Comparison of ENCODE assay signal across 7 worm cellular contexts in genomic region chrX:4899623-4900022, ce11.
TF ChIP-seq lines count a peak whose summit lies in the region.

No protein-coding gene starts in this region.

TF ChIP-seq in whole organism, L1 larva, 84 proteins besides CTCF, POLR2A, EP300 and RAD21 (continues in another document):
- TF ChIP-seq isw-1 (GFP tag; IDR thresholded peaks at IDR 0.05; lab: Robert Waterston, UW): peak; percentile 54
- TF ChIP-seq lsy-2 (tag; optimal IDR thresholded peaks at IDR 0.05; lab: Kevin White, UChicago): peak in 1 of 2 experiments; percentile 3
- TF ChIP-seq pag-3 (tag; optimal IDR thresholded peaks at IDR 0.05; lab: Kevin White, UChicago; ENCODE audit: borderline replicate concordance, insufficient read depth): no peak
- TF ChIP-seq elt-2 (tag; optimal IDR thresholded peaks at IDR 0.05; lab: Kevin White, UChicago): peak; percentile 2
- TF ChIP-seq lin-14 (GFP tag; optimal IDR thresholded peaks at IDR 0.05; lab: Kevin White, UChicago): peak; percentile 93
- TF ChIP-seq nhr-28 (tag; optimal IDR thresholded peaks at IDR 0.05; lab: Kevin White, UChicago): no peak
- peak; percentile 16 for TF ChIP-seq zip-4 (GFP tag; optimal IDR thresholded peaks at IDR 0.05; lab: Kevin White, UChicago)
- TF ChIP-seq fkh-4 (tag; optimal IDR thresholded peaks at IDR 0.05; lab: Kevin White, UChicago; ENCODE audit: borderline replicate concordance): no peak
- TF ChIP-seq nhr-20 (tag; optimal IDR thresholded peaks at IDR 0.05; lab: Kevin White, UChicago): peak; percentile 1
- TF ChIP-seq C16A3.4 (tag; optimal IDR thresholded peaks at IDR 0.05; lab: Kevin White, UChicago): no peak
- no peak for TF ChIP-seq efl-1 (optimal IDR thresholded peaks at IDR 0.05; lab: Kevin White, UChicago)
- no peak for TF ChIP-seq efl-1 (GFP tag; optimal IDR thresholded peaks at IDR 0.05 in 1 of 2; lab: Kevin White, UChicago)

TF ChIP-seq in whole organism, L2 larva, 48 proteins besides CTCF, POLR2A, EP300 and RAD21 (continues in another document):
- TF ChIP-seq nhr-237 (tag; optimal IDR thresholded peaks at IDR 0.05; lab: Kevin White, UChicago) (no peak), nhr-25 (tag; optimal IDR thresholded peaks at IDR 0.05; lab: Kevin White, UChicago) (no peak), F13H6.1 (tag; optimal IDR thresholded peaks at IDR 0.05; lab: Kevin White, UChicago) (peak; percentile 58), Y55F3AM.14 (GFP tag; optimal IDR thresholded peaks at IDR 0.05; lab: Kevin White, UChicago) (peak; percentile 69), aly-2 (tag; optimal IDR thresholded peaks at IDR 0.05; lab: Kevin White, UChicago) (no peak), ztf-11 (tag; optimal IDR thresholded peaks at IDR 0.05; lab: Kevin White, UChicago) (no peak), sma-9 (GFP tag; optimal IDR thresholded peaks at IDR 0.05; lab: Kevin White, UChicago) (peak; percentile 43), sma-9 (tag; optimal IDR thresholded peaks at IDR 0.05; lab: Kevin White, UChicago) (no peak), nhr-10 (tag; optimal IDR thresholded peaks at IDR 0.05; lab: Kevin White, UChicago) (no peak), ztf-1 (GFP tag; conservative IDR thresholded peaks at IDR 0.05; lab: Robert Waterston, UW) (no peak), lsy-2 (tag; optimal IDR thresholded peaks at IDR 0.05; lab: Kevin White, UChicago) (no peak), ceh-82 (tag; optimal IDR thresholded peaks at IDR 0.05; lab: Kevin White, UChicago) (no peak), unc-55 (GFP tag; optimal IDR thresholded peaks at IDR 0.05; lab: Kevin White, UChicago) (peak; percentile 12), sem-4 (tag; optimal IDR thresholded peaks at IDR 0.05; lab: Kevin White, UChicago) (no peak)

TF ChIP-seq in whole organism, L3 larva, 47 proteins besides CTCF, POLR2A, EP300 and RAD21:
- TF ChIP-seq elt-2 (tag; optimal IDR thresholded peaks at IDR 0.05; lab: Kevin White, UChicago) (peak; percentile 52), hmg-11 (tag; optimal IDR thresholded peaks at IDR 0.05; lab: Kevin White, UChicago) (peak; percentile 44), nfya-1 (tag; optimal IDR thresholded peaks at IDR 0.05; lab: Kevin White, UChicago; ENCODE audit: insufficient read depth) (peak; percentile 38), pha-4 (tag; optimal IDR thresholded peaks at IDR 0.05; lab: Kevin White, UChicago) (peak; percentile 54), unc-62 (GFP tag; optimal IDR thresholded peaks at IDR 0.05; lab: Kevin White, UChicago) (no peak)

TF ChIP-seq in whole organism, L4 larva, 104 proteins besides CTCF, POLR2A, EP300 and RAD21 (continues in another document):
- TF ChIP-seq pha-4 (GFP tag; IDR thresholded peaks at IDR 0.05; lab: Robert Waterston, UW) (peak; percentile 75; the same call in 1 of the 2 replicates), pha-4 (tag; optimal IDR thresholded peaks at IDR 0.05; lab: Kevin White, UChicago) (no peak), tra-1 (GFP tag; IDR thresholded peaks at IDR 0.05; lab: Robert Waterston, UW) (peak; percentile 61), nhr-11 (tag; optimal IDR thresholded peaks at IDR 0.05; lab: Kevin White, UChicago) (no peak), hmg-1.1 (GFP tag; IDR thresholded peaks at IDR 0.05; lab: Robert Waterston, UW) (peak; percentile 13; the same call in 1 of the 2 replicates), lin-39 (tag; optimal IDR thresholded peaks at IDR 0.05; lab: Kevin White, UChicago) (no peak), dmd-6 (GFP tag; IDR thresholded peaks at IDR 0.05; lab: Robert Waterston, UW) (peak; percentile 43), skn-1 (tag; optimal IDR thresholded peaks at IDR 0.05; lab: Kevin White, UChicago) (no peak), ctbp-1 (GFP tag; IDR thresholded peaks at IDR 0.05; lab: Robert Waterston, UW) (0 out of 2 replicates have a peak, but pooled peaks have one; percentile 29), set-16 (GFP tag; IDR thresholded peaks at IDR 0.05; lab: Robert Waterston, UW) (peak; percentile 82), mep-1 (tag; optimal IDR thresholded peaks at IDR 0.05; lab: Kevin White, UChicago) (peak; percentile 9), nhr-42 (GFP tag; IDR thresholded peaks at IDR 0.05; lab: Robert Waterston, UW) (no peak), ces-1 (GFP tag; optimal IDR thresholded peaks at IDR 0.05; lab: Kevin White, UChicago) (no peak), hif-1 (tag; optimal IDR thresholded peaks at IDR 0.05; lab: Kevin White, UChicago) (peak in 1 of 2 experiments; percentile 76), zfp-3 (GFP tag; conservative IDR thresholded peaks at IDR 0.05; lab: Robert Waterston, UW) (no peak), vab-7 (GFP tag; IDR thresholded peaks at IDR 0.05; lab: Robert Waterston, UW) (no peak)

TF ChIP-seq in whole organism, early embryonic, 17 proteins besides CTCF, POLR2A, EP300 and RAD21:
- TF ChIP-seq hmg-4 (GFP tag; optimal IDR thresholded peaks at IDR 0.05; lab: Kevin White, UChicago) (peak; percentile 37), tbx-37 (GFP tag; conservative IDR thresholded peaks at IDR 0.05; lab: Robert Waterston, UW) (no peak)

TF ChIP-seq in whole organism, mixed stage, embryonic, 35 proteins besides CTCF, POLR2A, EP300 and RAD21:
- TF ChIP-seq lsy-2 (tag; optimal IDR thresholded peaks at IDR 0.05; lab: Kevin White, UChicago): no peak
- peak; percentile 9 for TF ChIP-seq ces-1 (GFP tag; optimal IDR thresholded peaks at IDR 0.05; lab: Kevin White, UChicago)

TF ChIP-seq in whole organism, young adult, 124 proteins besides CTCF, POLR2A, EP300 and RAD21:
- TF ChIP-seq ceh-27 (GFP tag; optimal IDR thresholded peaks at IDR 0.05; lab: Kevin White, UChicago): peak; percentile 38
- peak; percentile 70 for TF ChIP-seq atf-7 (tag; optimal IDR thresholded peaks at IDR 0.05; lab: Kevin White, UChicago)
- TF ChIP-seq egrh-3 (GFP tag; IDR thresholded peaks at IDR 0.05; lab: Robert Waterston, UW): peak; percentile 76
- TF ChIP-seq aptf-2 (GFP tag; conservative IDR thresholded peaks at IDR 0.05; lab: Robert Waterston, UW): no peak
- 0 out of 2 replicates have a peak, but pooled peaks have one; percentile 23 for TF ChIP-seq mcd-1 (GFP tag; IDR thresholded peaks at IDR 0.05; lab: Robert Waterston, UW)
- no peak for TF ChIP-seq madf-6 (GFP tag; IDR thresholded peaks at IDR 0.05; lab: Robert Waterston, UW)
- TF ChIP-seq cebp-1 (GFP tag; IDR thresholded peaks at IDR 0.05; lab: Robert Waterston, UW): no peak
- TF ChIP-seq cebp-1 (tag; optimal IDR thresholded peaks at IDR 0.05; lab: Kevin White, UChicago): peak; percentile 55
- TF ChIP-seq hmg-1.2 (GFP tag; IDR thresholded peaks at IDR 0.05; lab: Robert Waterston, UW): peak; percentile 42; the same call in 1 of the 2 replicates
- TF ChIP-seq nfyb-1 (GFP tag; IDR thresholded peaks at IDR 0.05; lab: Robert Waterston, UW): 0 out of 2 replicates have a peak, but pooled peaks have one; percentile 9
- TF ChIP-seq K12H6.12 (tag; optimal IDR thresholded peaks at IDR 0.05; lab: Kevin White, UChicago): peak; percentile 69
- TF ChIP-seq zfh-2 (GFP tag; conservative IDR thresholded peaks at IDR 0.05; lab: Robert Waterston, UW): peak; percentile 97
- no peak for TF ChIP-seq die-1 (tag; optimal IDR thresholded peaks at IDR 0.05; lab: Kevin White, UChicago)
- peak; percentile 43 for TF ChIP-seq chd-7 (tag; optimal IDR thresholded peaks at IDR 0.05; lab: Kevin White, UChicago)
